Fruit fly (Drosophila melanogaster) whole organism, embryonic: ENCODE data around the gene CG16790.
A peak's percentile ranks its signal among the peaks of the same experiment; 100 is the strongest.

ENCODE experiments used
- ATbp ChIP-seq: fragments of 200-800 bp; sonication (Bioruptor generic); optimal IDR thresholded peaks from 2 replicates; lab custom pipeline; 2017; ENCODE audit warnings: missing biosample characterization, mild to moderate bottlenecking, missing genetic modification characterization, missing genetic modification reagents
- Ada2b ChIP-seq: fragments of 200-800 bp; sonication (Bioruptor generic); IDR thresholded peaks from 2 replicates; pipeline ENCODE4 v1.3.6; 2022; ENCODE audit warnings: missing biosample characterization, missing genetic modification characterization
- Aef1 ChIP-seq: fragments of 200-800 bp; sonication (Bioruptor generic); IDR thresholded peaks from 3 replicates; pipeline ENCODE4 v1.3.6; 2022; ENCODE audit warnings: missing biosample characterization, missing genetic modification characterization
- Bteb2 ChIP-seq: fragments of 200-800 bp; sonication (Bioruptor generic); optimal IDR thresholded peaks from 2 replicates; lab custom pipeline; 2016; ENCODE audit warnings: missing biosample characterization, missing genetic modification characterization
- CG10274 ChIP-seq: fragments of 200-800 bp; sonication (Bioruptor generic); optimal IDR thresholded peaks from 3 replicates; lab custom pipeline; 2017; ENCODE audit warnings: missing biosample characterization, mild to moderate bottlenecking, missing genetic modification characterization
- CG10979 ChIP-seq: fragments of 200-800 bp; sonication (Bioruptor generic); optimal IDR thresholded peaks from 2 replicates; lab custom pipeline; 2018; ENCODE audit warnings: missing biosample characterization, mild to moderate bottlenecking, missing genetic modification characterization, moderate library complexity
- CG11093 ChIP-seq: fragments of 200-800 bp; sonication (Bioruptor generic); IDR thresholded peaks from 3 replicates; pipeline ENCODE4 v1.3.6; 2022; ENCODE audit warnings: missing biosample characterization, missing genetic modification characterization
- CG11456 ChIP-seq: fragments of 200-800 bp; sonication (Bioruptor generic); IDR thresholded peaks from 3 replicates; pipeline ENCODE4 v1.3.6; 2022; ENCODE audit warnings: missing biosample characterization, missing genetic modification characterization
- CG12744 ChIP-seq: fragments of 200-800 bp; sonication (Bioruptor generic); optimal IDR thresholded peaks from 2 replicates; lab custom pipeline; 2016; ENCODE audit warnings: missing biosample characterization, missing genetic modification characterization
- CG12942 ChIP-seq: fragments of 200-800 bp; sonication (Bioruptor generic); optimal IDR thresholded peaks from 3 replicates; lab custom pipeline; 2016; ENCODE audit warnings: missing biosample characterization, missing genetic modification characterization
- CG15073 ChIP-seq: fragments of 200-800 bp; sonication (Bioruptor generic); optimal IDR thresholded peaks from 2 replicates; lab custom pipeline; 2016; ENCODE audit warnings: missing biosample characterization, missing genetic modification characterization
- CG15479 ChIP-seq: fragments of 200-800 bp; sonication (Bioruptor generic); optimal IDR thresholded peaks from 3 replicates; lab custom pipeline; 2019; ENCODE audit warnings: missing biosample characterization, mild to moderate bottlenecking, missing genetic modification characterization, moderate library complexity
- CG16863 ChIP-seq: fragments of 200-800 bp; sonication (Bioruptor generic); optimal IDR thresholded peaks from 3 replicates; lab custom pipeline; 2016; ENCODE audit warnings: missing biosample characterization, missing genetic modification characterization
- CG17912 ChIP-seq: fragments of 200-800 bp; sonication (Bioruptor generic); optimal IDR thresholded peaks from 2 replicates; lab custom pipeline; 2018; ENCODE audit warnings: missing biosample characterization, mild to moderate bottlenecking, missing genetic modification characterization
- CG1792 ChIP-seq: fragments of 200-800 bp; sonication (Bioruptor generic); optimal IDR thresholded peaks from 2 replicates; lab custom pipeline; 2016; ENCODE audit warnings: missing biosample characterization, missing genetic modification characterization
- CG18262 ChIP-seq: fragments of 200-800 bp; optimal IDR thresholded peaks from 3 replicates; lab custom pipeline; 2019; ENCODE audit warnings: missing biosample characterization, mild to moderate bottlenecking, missing genetic modification characterization, moderate library complexity
- CG2129 ChIP-seq: fragments of 200-800 bp; sonication (Bioruptor generic); IDR thresholded peaks from 2 replicates; pipeline ENCODE4 v1.3.6; 2022; ENCODE audit warnings: missing biosample characterization, missing genetic modification characterization; ENCODE audit not compliant: partially characterized antibody
- CG32532 ChIP-seq: fragments of 200-800 bp; sonication (Bioruptor generic); IDR thresholded peaks from 2 replicates; pipeline ENCODE4 v1.3.6; 2022; ENCODE audit warnings: missing biosample characterization, missing genetic modification characterization
- CG6272 ChIP-seq: fragments of 200-800 bp; sonication (Bioruptor generic); IDR thresholded peaks from 2 replicates; pipeline ENCODE4 v1.3.6; 2022; ENCODE audit warnings: missing biosample characterization, missing genetic modification characterization
- CG6765 ChIP-seq: fragments of 200-800 bp; sonication (Bioruptor generic); optimal IDR thresholded peaks from 3 replicates; lab custom pipeline; 2017; ENCODE audit warnings: missing biosample characterization, mild to moderate bottlenecking, missing genetic modification characterization
- CG6813 ChIP-seq: fragments of 200-800 bp; sonication (Bioruptor generic); optimal IDR thresholded peaks from 2 replicates; lab custom pipeline; 2017; ENCODE audit warnings: missing biosample characterization, missing genetic modification characterization, mild to moderate bottlenecking, moderate library complexity, missing genetic modification reagents
- CG7745 ChIP-seq: fragments of 200-800 bp; sonication (Bioruptor generic); optimal IDR thresholded peaks from 2 replicates; lab custom pipeline; 2018; ENCODE audit warnings: missing biosample characterization, mild to moderate bottlenecking, missing genetic modification characterization, moderate library complexity
- CG7839 ChIP-seq: fragments of 200-800 bp; sonication (Bioruptor generic); optimal IDR thresholded peaks from 3 replicates; lab custom pipeline; 2018; ENCODE audit warnings: missing biosample characterization, mild to moderate bottlenecking, missing genetic modification characterization, moderate library complexity
- CG8290 ChIP-seq, 3 experiments: fragments of 200-800 bp; sonication (Bioruptor generic); optimal IDR thresholded peaks; 2 replicates each; lab custom pipeline; 2016 to 2019; ENCODE audit warnings: missing biosample characterization in 3 of 3, missing genetic modification characterization in 3 of 3, mild to moderate bottlenecking in 2 of 3, moderate library complexity in 1 of 3
- Camta ChIP-seq: fragments of 200-800 bp; sonication (Bioruptor generic); optimal IDR thresholded peaks from 2 replicates; lab custom pipeline; 2016; ENCODE audit warnings: missing biosample characterization, missing genetic modification characterization
- D19A ChIP-seq: fragments of 200-800 bp; optimal IDR thresholded peaks from 3 replicates; lab custom pipeline; 2019; ENCODE audit warnings: missing biosample characterization, mild to moderate bottlenecking, missing genetic modification characterization, moderate library complexity
- Doc3 ChIP-seq: fragments of 200-800 bp; sonication (Bioruptor generic); IDR thresholded peaks from 3 replicates; pipeline ENCODE4 v1.3.6; 2022; ENCODE audit warnings: missing biosample characterization, missing genetic modification characterization; ENCODE audit not compliant: partially characterized antibody
- ERR ChIP-seq: fragments of 200-800 bp; sonication (Bioruptor generic); optimal IDR thresholded peaks from 2 replicates; lab custom pipeline; 2016; ENCODE audit warnings: missing biosample characterization, missing genetic modification characterization
- HLH3B ChIP-seq: fragments of 200-800 bp; sonication (Bioruptor generic); IDR thresholded peaks from 2 replicates; pipeline ENCODE4 v1.3.6; 2022; ENCODE audit warnings: missing biosample characterization, missing genetic modification characterization
- Hand ChIP-seq: fragments of 200-800 bp; sonication (Bioruptor generic); optimal IDR thresholded peaks from 2 replicates; lab custom pipeline; 2017; ENCODE audit warnings: mild to moderate bottlenecking, missing biosample characterization, missing genetic modification reagents, missing genetic modification characterization
- Hr51 ChIP-seq, 2 experiments: fragments of 200-800 bp; sonication (Bioruptor generic); optimal IDR thresholded peaks; 2 replicates in 1 of 2; 3 replicates in 1 of 2; lab custom pipeline; 2016 to 2018; ENCODE audit warnings: missing biosample characterization in 2 of 2, missing genetic modification characterization in 2 of 2, mild to moderate bottlenecking in 1 of 2, moderate library complexity in 1 of 2
- Hsf ChIP-seq: fragments of 200-800 bp; sonication (Bioruptor generic); optimal IDR thresholded peaks from 3 replicates; lab custom pipeline; 2016; ENCODE audit warnings: missing biosample characterization, missing genetic modification characterization
- Nf-YC ChIP-seq: fragments of 200-800 bp; optimal IDR thresholded peaks from 3 replicates; lab custom pipeline; 2019; ENCODE audit warnings: missing biosample characterization, mild to moderate bottlenecking, missing genetic modification characterization, moderate library complexity
- NfI ChIP-seq: fragments of 200-800 bp; sonication (Bioruptor generic); optimal IDR thresholded peaks from 3 replicates; lab custom pipeline; 2018; ENCODE audit warnings: missing biosample characterization, mild to moderate bottlenecking, missing genetic modification characterization, moderate library complexity
- Oli ChIP-seq: fragments of 200-800 bp; sonication (Bioruptor generic); optimal IDR thresholded peaks from 2 replicates; lab custom pipeline; 2018; ENCODE audit warnings: missing biosample characterization, mild to moderate bottlenecking, missing genetic modification characterization, moderate library complexity
- PHDP ChIP-seq: fragments of 200-800 bp; sonication (Bioruptor generic); optimal IDR thresholded peaks from 3 replicates; lab custom pipeline; 2018; ENCODE audit warnings: missing biosample characterization, mild to moderate bottlenecking, missing genetic modification characterization, moderate library complexity
- Ravus ChIP-seq: fragments of 200-800 bp; sonication (Bioruptor generic); IDR thresholded peaks from 2 replicates; pipeline ENCODE4 v1.3.6; 2022; ENCODE audit warnings: missing biosample characterization, missing genetic modification characterization
- Six4 ChIP-seq: fragments of 200-800 bp; sonication (Bioruptor generic); optimal IDR thresholded peaks from 2 replicates; lab custom pipeline; 2016; ENCODE audit warnings: missing biosample characterization, missing genetic modification characterization
- ato ChIP-seq: fragments of 200-800 bp; sonication (Bioruptor generic); IDR thresholded peaks from 2 replicates; pipeline ENCODE4 v1.3.6; 2022; ENCODE audit warnings: missing biosample characterization, missing genetic modification characterization; ENCODE audit not compliant: partially characterized antibody
- gcm ChIP-seq: fragments of 200-800 bp; sonication (Bioruptor generic); optimal IDR thresholded peaks from 2 replicates; lab custom pipeline; 2019; ENCODE audit warnings: missing biosample characterization, mild to moderate bottlenecking, missing genetic modification characterization, moderate library complexity
- grn ChIP-seq: fragments of 200-800 bp; sonication (Bioruptor generic); optimal IDR thresholded peaks from 3 replicates; lab custom pipeline; 2017; ENCODE audit warnings: missing biosample characterization, missing genetic modification characterization
- ham ChIP-seq: fragments of 200-800 bp; sonication (Bioruptor generic); IDR thresholded peaks from 2 replicates; pipeline ENCODE4 v1.3.6; 2022; ENCODE audit warnings: missing biosample characterization, missing genetic modification characterization
- lmd ChIP-seq: fragments of 200-800 bp; sonication (Bioruptor generic); IDR thresholded peaks from 2 replicates; pipeline ENCODE4 v1.3.6; 2022; ENCODE audit warnings: missing biosample characterization, missing genetic modification characterization
- mam ChIP-seq: fragments of 200-800 bp; sonication (Bioruptor generic); optimal IDR thresholded peaks from 3 replicates; lab custom pipeline; 2016; ENCODE audit warnings: missing biosample characterization, missing genetic modification characterization
- nmo ChIP-seq: fragments of 200-800 bp; sonication (Bioruptor generic); optimal IDR thresholded peaks from 2 replicates; lab custom pipeline; 2018; ENCODE audit warnings: missing biosample characterization, mild to moderate bottlenecking, missing genetic modification characterization, moderate library complexity
- peb ChIP-seq: fragments of 200-800 bp; sonication (Bioruptor generic); IDR thresholded peaks from 2 replicates; pipeline ENCODE4 v1.3.6; 2022; ENCODE audit warnings: missing biosample characterization, missing genetic modification characterization
- scrt ChIP-seq: fragments of 200-800 bp; sonication (Bioruptor generic); optimal IDR thresholded peaks from 2 replicates; lab custom pipeline; 2018; ENCODE audit warnings: missing biosample characterization, mild to moderate bottlenecking, missing genetic modification characterization, moderate library complexity
- sens ChIP-seq: fragments of 200-800 bp; sonication (Bioruptor generic); peaks from one replicate; lab custom pipeline; 2016; ENCODE audit warnings: missing biosample characterization, missing genetic modification characterization
- trem ChIP-seq: fragments of 200-800 bp; optimal IDR thresholded peaks from 3 replicates; lab custom pipeline; 2019; ENCODE audit warnings: missing biosample characterization, mild to moderate bottlenecking, missing genetic modification characterization, moderate library complexity
- zf30C ChIP-seq: fragments of 200-800 bp; sonication (Bioruptor generic); optimal IDR thresholded peaks from 3 replicates; lab custom pipeline; 2018; ENCODE audit warnings: missing biosample characterization, mild to moderate bottlenecking, missing genetic modification characterization

CG16790 gene

DNA sequence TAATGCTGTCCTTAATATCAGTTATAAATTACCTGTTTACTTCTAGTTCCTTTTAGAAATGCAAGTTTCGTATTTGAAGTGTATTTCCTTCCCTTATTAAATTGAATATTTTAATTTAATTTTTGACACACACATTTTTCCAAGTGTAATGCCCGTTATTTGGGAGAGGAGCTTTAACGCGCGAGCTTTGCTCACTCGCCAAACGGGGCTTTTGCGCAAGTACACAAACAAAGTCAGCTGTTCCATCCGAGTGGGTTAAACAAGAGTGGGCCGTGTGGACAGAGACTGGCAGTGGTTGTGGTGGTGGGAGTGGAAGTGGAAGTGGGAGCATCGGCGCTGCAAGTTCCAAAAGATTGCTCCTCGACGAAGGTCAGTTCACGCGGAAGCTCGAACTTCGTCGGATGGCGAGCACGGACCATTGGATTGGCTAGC is 11.1 kb upstream of the CG16790 start, which contains the start of gene CG8301 (continued):
- no peak for TF ChIP-seq CG8290 (GFP tag; optimal IDR thresholded peaks at IDR 0.05; lab: Kevin White, UChicago)
- TF ChIP-seq CG8290 (tag; optimal IDR thresholded peaks at IDR 0.05; lab: Kevin White, UChicago), result peak in 1 of 2 experiments; percentile 27
- no peak for TF ChIP-seq Ada2b
- no peak for TF ChIP-seq Aef1 (GFP tag; lab: Robert Waterston, UW)
- TF ChIP-seq lmd (GFP tag; lab: Robert Waterston, UW), result no peak
- peak; percentile 1 for TF ChIP-seq ERR (GFP tag; lab: Kevin White, UChicago)
- no peak for TF ChIP-seq CG6272 (GFP tag; lab: Robert Waterston, UW)
- TF ChIP-seq Hsf (GFP tag; lab: Kevin White, UChicago), result no peak
- peak; percentile 60; the same call in 1 of the 2 replicates for TF ChIP-seq CG32532
- no peak for TF ChIP-seq Doc3 (GFP tag; lab: Robert Waterston, UW)
- no peak for TF ChIP-seq CG10274 (GFP tag; lab: Kevin White, UChicago)
- TF ChIP-seq Hand (GFP tag; lab: Kevin White, UChicago), result no peak
- TF ChIP-seq HLH3B (GFP tag; lab: Robert Waterston, UW), result 0 out of 2 replicates have a peak, but pooled peaks have one; percentile 4
- peak; percentile 1 for TF ChIP-seq ATbp (GFP tag; lab: Kevin White, UChicago)
- peak in 1 of 2 experiments; percentile 62 for TF ChIP-seq Hr51 (GFP tag; optimal IDR thresholded peaks at IDR 0.05; lab: Kevin White, UChicago)
- TF ChIP-seq grn (GFP tag; lab: Kevin White, UChicago), result no peak
- TF ChIP-seq Bteb2, result peak; percentile 8
- no peak for TF ChIP-seq nmo (GFP tag; lab: Kevin White, UChicago)
- TF ChIP-seq Oli (tag; lab: Kevin White, UChicago), result peak; percentile 24
- TF ChIP-seq Six4 (GFP tag; lab: Kevin White, UChicago), result no peak
- TF ChIP-seq CG11456, result no peak
- TF ChIP-seq Nf-YC (tag; lab: Kevin White, UChicago), result peak; percentile 24
- TF ChIP-seq mam (GFP tag; lab: Kevin White, UChicago), result peak; percentile 24
- no peak for TF ChIP-seq ato (GFP tag; lab: Robert Waterston, UW)
- no peak for TF ChIP-seq CG12942
- TF ChIP-seq trem (tag; lab: Kevin White, UChicago), result no peak
- no peak for TF ChIP-seq CG15073 (GFP tag; lab: Kevin White, UChicago)
- no peak for TF ChIP-seq CG2129 (GFP tag; lab: Robert Waterston, UW)
- peak; percentile 52 for TF ChIP-seq PHDP (tag; lab: Kevin White, UChicago)
- peak; percentile 70 for TF ChIP-seq zf30C
- TF ChIP-seq CG18262 (tag; lab: Kevin White, UChicago), result peak; percentile 16
- peak; percentile 8 for TF ChIP-seq gcm (GFP tag; lab: Kevin White, UChicago)
- TF ChIP-seq Camta (GFP tag; lab: Kevin White, UChicago), result peak; percentile 14
- TF ChIP-seq scrt (GFP tag; lab: Kevin White, UChicago), result peak; percentile 28
- TF ChIP-seq Ravus (GFP tag; lab: Robert Waterston, UW), result no peak
- no peak for TF ChIP-seq CG17912 (GFP tag; lab: Kevin White, UChicago)
- no peak for TF ChIP-seq CG6813 (GFP tag; lab: Kevin White, UChicago)
- TF ChIP-seq CG11093 (GFP tag; lab: Robert Waterston, UW), result no peak
- peak; percentile 72 for TF ChIP-seq sens (GFP tag; lab: Kevin White, UChicago)
- no peak for TF ChIP-seq CG15479 (GFP tag; lab: Kevin White, UChicago)
- TF ChIP-seq CG16863 (GFP tag; lab: Kevin White, UChicago), result no peak
- peak; percentile 22 for TF ChIP-seq NfI
- TF ChIP-seq CG6765 (GFP tag; lab: Kevin White, UChicago), result no peak
- TF ChIP-seq CG1792, result no peak
- peak; percentile 45 for TF ChIP-seq CG7839
- peak; percentile 4 for TF ChIP-seq CG12744 (GFP tag; lab: Kevin White, UChicago)
- TF ChIP-seq CG7745 (tag; lab: Kevin White, UChicago), result no peak
- peak; percentile 9 for TF ChIP-seq CG10979 (tag; lab: Kevin White, UChicago)
- no peak for TF ChIP-seq peb
- peak; percentile 22 for TF ChIP-seq D19A (tag; lab: Kevin White, UChicago)
- no peak for TF ChIP-seq ham (GFP tag; lab: Robert Waterston, UW)
